Worm (Caenorhabditis elegans) whole organism, L2 larva: Measurements from ENCODE around the gene rgr-1.
A peak's percentile ranks its signal among the peaks of the same experiment; 100 is the strongest.

ENCODE experiments used
- C34F6.9 ChIP-seq: fragments of 150-350 bp; optimal IDR thresholded peaks from 2 replicates; lab custom pipeline; 2014; ENCODE audit warnings: missing biosample characterization, missing genetic modification characterization
- R02D3.7 ChIP-seq: fragments of 150-350 bp; optimal IDR thresholded peaks from 2 replicates; lab custom pipeline; 2014; ENCODE audit warnings: missing biosample characterization, missing genetic modification characterization
- ZK546.5 ChIP-seq: sonication (generic microtip); optimal IDR thresholded peaks from 2 replicates; lab custom pipeline; 2017; ENCODE audit warnings: missing biosample characterization, missing genetic modification characterization
- ceh-82 ChIP-seq: fragments of 150-350 bp; optimal IDR thresholded peaks from 2 replicates; lab custom pipeline; 2014; ENCODE audit warnings: missing biosample characterization, missing genetic modification characterization
- dmd-4 ChIP-seq: sonication (generic microtip); optimal IDR thresholded peaks from 2 replicates; lab custom pipeline; 2017; ENCODE audit warnings: missing biosample characterization, missing genetic modification characterization
- egl-27 ChIP-seq: sonication (generic microtip); optimal IDR thresholded peaks from 3 replicates; lab custom pipeline; 2017; ENCODE audit warnings: missing biosample characterization, missing genetic modification reagents, missing genetic modification characterization
- elt-1 ChIP-seq: fragments of 150-350 bp; optimal IDR thresholded peaks from 2 replicates; lab custom pipeline; 2014; ENCODE audit warnings: missing biosample characterization, missing genetic modification characterization
- gmeb-1 ChIP-seq: fragments of 150-350 bp; optimal IDR thresholded peaks from 2 replicates; lab custom pipeline; 2014; ENCODE audit warnings: missing biosample characterization, missing genetic modification characterization
- lsy-2 ChIP-seq, 2 experiments: fragments of 150-350 bp in 1 of 2; sonication (generic microtip) in 1 of 2; optimal IDR thresholded peaks; 2 replicates each; lab custom pipeline; 2014 to 2017; ENCODE audit warnings: missing biosample characterization in 2 of 2, missing genetic modification characterization in 2 of 2
- mab-5 ChIP-seq: fragments of 150-350 bp; optimal IDR thresholded peaks from 2 replicates; lab custom pipeline; 2014; ENCODE audit warnings: missing biosample characterization, missing genetic modification characterization
- nhr-10 ChIP-seq: sonication (generic microtip); optimal IDR thresholded peaks from 2 replicates; lab custom pipeline; 2017; ENCODE audit warnings: missing biosample characterization, missing genetic modification characterization
- nhr-12 ChIP-seq: fragments of 150-350 bp; optimal IDR thresholded peaks from 2 replicates; lab custom pipeline; 2014; ENCODE audit warnings: missing biosample characterization, missing genetic modification characterization
- nhr-129 ChIP-seq: fragments of 150-350 bp; optimal IDR thresholded peaks from 2 replicates; lab custom pipeline; 2014; ENCODE audit warnings: missing biosample characterization, missing genetic modification characterization
- nhr-25 ChIP-seq: fragments of 150-350 bp; sonication (generic microtip); optimal IDR thresholded peaks from 3 replicates; lab custom pipeline; 2014; ENCODE audit warnings: missing biosample characterization, missing genetic modification characterization
- nhr-6 ChIP-seq: fragments of 150-350 bp; optimal IDR thresholded peaks from 2 replicates; lab custom pipeline; 2014; ENCODE audit warnings: missing biosample characterization, missing genetic modification characterization
- sem-4 ChIP-seq: fragments of 150-350 bp; optimal IDR thresholded peaks from 2 replicates; lab custom pipeline; 2014; ENCODE audit warnings: missing biosample characterization, missing genetic modification reagents, missing genetic modification characterization
- sma-3 ChIP-seq: sonication (generic microtip); optimal IDR thresholded peaks from 2 replicates; lab custom pipeline; 2016; ENCODE audit warnings: missing genetic modification reagents, missing genetic modification characterization, missing compliant biosample characterization
- sma-9 ChIP-seq, 2 experiments: fragments of 150-350 bp in 1 of 2; sonication (generic microtip) in 1 of 2; optimal IDR thresholded peaks; 2 replicates each; lab custom pipeline; 2014 to 2016; ENCODE audit warnings: missing genetic modification characterization in 2 of 2, mild to moderate bottlenecking in 1 of 2, missing biosample characterization in 1 of 2, missing compliant biosample characterization in 1 of 2, missing genetic modification reagents in 1 of 2, moderate library complexity in 1 of 2
- snpc-4 ChIP-seq: fragments of 150-350 bp; optimal IDR thresholded peaks from 2 replicates; lab custom pipeline; 2014; ENCODE audit warnings: missing biosample characterization, missing genetic modification characterization
- unc-62 ChIP-seq: fragments of 150-350 bp; optimal IDR thresholded peaks from 2 replicates; lab custom pipeline; 2014; ENCODE audit warnings: missing biosample characterization, missing genetic modification reagents, missing genetic modification characterization
- zag-1 ChIP-seq: fragments of 150-350 bp; optimal IDR thresholded peaks from 2 replicates; lab custom pipeline; 2014; ENCODE audit warnings: missing biosample characterization, missing genetic modification characterization

The rgr-1 gene

ce11 chrIII:9449831-9450230 lies 56.3 kb downstream of the rgr-1 start, which contains the start of gene F54C8.6:
TSS of gene F54C8.6 (minus strand) at chrIII:9449931.
- TF ChIP-seq ZK546.5 (tag; lab: Kevin White, UChicago) = no peak
- TF ChIP-seq R02D3.7 = no peak
- no peak for TF ChIP-seq zag-1 (tag; lab: Kevin White, UChicago)
- no peak for TF ChIP-seq sem-4 (tag; lab: Kevin White, UChicago)
- no peak for TF ChIP-seq nhr-10 (tag; lab: Kevin White, UChicago)
- TF ChIP-seq nhr-12 (tag; lab: Kevin White, UChicago) = no peak
- TF ChIP-seq egl-27 (tag; lab: Kevin White, UChicago) = no peak
- no peak for TF ChIP-seq sma-3 (GFP tag; lab: Kevin White, UChicago)
- no peak for TF ChIP-seq sma-9 (GFP tag; optimal IDR thresholded peaks at IDR 0.05; lab: Kevin White, UChicago)
- TF ChIP-seq sma-9 (tag; optimal IDR thresholded peaks at IDR 0.05; lab: Kevin White, UChicago) = no peak
- no peak for TF ChIP-seq dmd-4 (tag; lab: Kevin White, UChicago)
- TF ChIP-seq gmeb-1 = no peak
- no peak for TF ChIP-seq nhr-6
- TF ChIP-seq nhr-25 = no peak
- no peak for TF ChIP-seq unc-62 (GFP tag; lab: Kevin White, UChicago)
- TF ChIP-seq, all 48 proteins: peak for 0

DNA sequence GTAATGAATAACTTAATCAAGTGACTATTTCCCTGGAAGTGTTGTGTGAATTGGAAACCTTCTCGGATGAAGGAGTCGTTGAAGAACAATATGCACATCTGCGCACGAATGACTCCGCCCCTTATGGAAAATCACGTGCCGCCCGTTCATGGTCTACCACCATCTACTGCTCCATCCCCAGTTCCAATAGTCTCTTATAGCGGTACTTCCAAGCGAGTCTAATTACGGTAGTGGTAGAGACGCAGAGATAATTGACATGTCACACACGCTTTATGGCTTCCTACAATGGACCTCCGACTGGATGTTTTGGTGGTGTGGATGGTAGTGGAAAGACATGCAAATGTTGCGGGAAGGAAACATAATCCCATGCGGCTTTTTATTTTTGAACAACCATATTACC lies 57.4 kb downstream of the rgr-1 start:
- no peak for TF ChIP-seq snpc-4 (tag; lab: Kevin White, UChicago)
- TF ChIP-seq nhr-129 = peak; percentile 42
- TF ChIP-seq C34F6.9 (tag; lab: Kevin White, UChicago) = peak; percentile 65
- peak in 1 of 2 experiments; percentile 18 for TF ChIP-seq lsy-2 (tag; optimal IDR thresholded peaks at IDR 0.05; lab: Kevin White, UChicago)

DNA sequence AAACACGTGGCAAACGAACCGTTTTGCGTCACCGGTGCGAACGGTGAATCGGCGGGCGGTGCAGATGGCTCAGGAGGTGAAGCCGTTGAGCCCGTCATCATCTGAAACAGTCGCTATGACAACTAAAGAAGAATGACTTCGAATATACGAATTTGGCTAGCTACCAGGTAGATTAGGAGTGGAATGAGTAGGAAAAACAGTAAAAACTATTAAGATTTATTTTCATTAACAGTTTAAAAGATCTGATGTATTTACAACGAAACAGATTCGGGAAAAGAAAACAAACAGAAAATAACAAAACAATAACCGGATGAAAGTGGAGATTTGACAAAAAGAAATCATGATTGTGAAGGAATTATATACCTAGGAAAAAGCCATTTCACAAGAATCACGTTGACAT lies 60.4 kb downstream of the rgr-1 start, which contains the start of gene F54C8.7:
TSS of gene F54C8.7 (minus strand) at position 101 of the 400 bp plus-strand sequence.
- TF ChIP-seq egl-27 (tag; lab: Kevin White, UChicago) = no peak
- no peak for TF ChIP-seq elt-1 (tag; lab: Kevin White, UChicago)
- no peak for TF ChIP-seq zag-1 (tag; lab: Kevin White, UChicago)
- TF ChIP-seq mab-5 (tag; lab: Kevin White, UChicago) = no peak
- TF ChIP-seq ceh-82 (tag; lab: Kevin White, UChicago) = no peak
